Worm (Caenorhabditis elegans) whole organism, early embryonic: ENCODE data around the gene fbxa-201.

Experiments
- B0310.2 ChIP-seq: sonication (generic microtip); optimal IDR thresholded peaks from 2 replicates; lab custom pipeline; 2016; ENCODE audit warnings: mild to moderate bottlenecking, missing genetic modification characterization, missing compliant biosample characterization
- F13C5.2 ChIP-seq: sonication (generic microtip); optimal IDR thresholded peaks from 2 replicates; lab custom pipeline; 2017; ENCODE audit warnings: mild to moderate bottlenecking, missing genetic modification characterization, inconsistent platforms, missing compliant biosample characterization
- ama-1 ChIP-seq: fragments of 150-350 bp; optimal IDR thresholded peaks from 2 replicates; lab custom pipeline; 2014
- ceh-13 ChIP-seq: fragments of 200-800 bp; sonication (Bioruptor generic); optimal IDR thresholded peaks from 2 replicates; lab custom pipeline; 2018; ENCODE audit warnings: mild to moderate bottlenecking, missing genetic modification characterization, missing compliant biosample characterization
- ets-7 ChIP-seq: sonication (generic microtip); optimal IDR thresholded peaks from 2 replicates; lab custom pipeline; 2016; ENCODE audit warnings: missing genotype, missing genetic modification characterization, missing compliant biosample characterization
- flt-1 ChIP-seq: fragments of 200-800 bp; sonication (Bioruptor generic); IDR thresholded peaks from 2 replicates; pipeline ENCODE4 v1.3.6; 2022; ENCODE audit warnings: missing genetic modification characterization, missing compliant biosample characterization
- hmbx-1 ChIP-seq: sonication (generic microtip); optimal IDR thresholded peaks from 2 replicates; lab custom pipeline; 2016; ENCODE audit warnings: mild to moderate bottlenecking, missing genetic modification characterization, missing compliant biosample characterization
- hmg-4 ChIP-seq: fragments of 200-800 bp; sonication (Bioruptor generic); optimal IDR thresholded peaks from 2 replicates; lab custom pipeline; 2018; ENCODE audit warnings: mild to moderate bottlenecking, missing genetic modification characterization, missing compliant biosample characterization
- hnd-1 ChIP-seq: sonication (generic microtip); optimal IDR thresholded peaks from 2 replicates; lab custom pipeline; 2016; ENCODE audit warnings: missing genetic modification characterization, missing compliant biosample characterization
- pes-1 ChIP-seq: fragments of 200-800 bp; sonication (Bioruptor generic); IDR thresholded peaks from 2 replicates; pipeline ENCODE4 v1.3.6; 2022; ENCODE audit warnings: missing genetic modification reagents, missing genetic modification characterization, missing compliant biosample characterization
- scrt-1 ChIP-seq: fragments of 200-800 bp; sonication (Bioruptor generic); IDR thresholded peaks from 2 replicates; pipeline ENCODE4 v1.3.6; 2022; ENCODE audit warnings: missing genetic modification characterization, missing compliant biosample characterization
- sea-1 ChIP-seq: fragments of 200-800 bp; sonication (Bioruptor generic); conservative IDR thresholded peaks from 2 replicates; pipeline ENCODE4 v1.3.6; 2022; ENCODE audit warnings: missing genetic modification characterization, missing compliant biosample characterization
- tbx-11 ChIP-seq: fragments of 200-800 bp; sonication (Bioruptor generic); IDR thresholded peaks from 2 replicates; pipeline ENCODE4 v1.3.6; 2022; ENCODE audit warnings: missing genetic modification characterization, missing compliant biosample characterization
- tbx-37 ChIP-seq: fragments of 200-800 bp; sonication (Bioruptor generic); conservative IDR thresholded peaks from 2 replicates; pipeline ENCODE4 v1.3.6; 2022; ENCODE audit warnings: missing genetic modification reagents, missing genetic modification characterization, missing compliant biosample characterization
- tra-4 ChIP-seq: sonication (generic microtip); optimal IDR thresholded peaks from 2 replicates; lab custom pipeline; 2017; ENCODE audit warnings: missing genetic modification characterization, missing compliant biosample characterization

fbxa-201 gene

DNA sequence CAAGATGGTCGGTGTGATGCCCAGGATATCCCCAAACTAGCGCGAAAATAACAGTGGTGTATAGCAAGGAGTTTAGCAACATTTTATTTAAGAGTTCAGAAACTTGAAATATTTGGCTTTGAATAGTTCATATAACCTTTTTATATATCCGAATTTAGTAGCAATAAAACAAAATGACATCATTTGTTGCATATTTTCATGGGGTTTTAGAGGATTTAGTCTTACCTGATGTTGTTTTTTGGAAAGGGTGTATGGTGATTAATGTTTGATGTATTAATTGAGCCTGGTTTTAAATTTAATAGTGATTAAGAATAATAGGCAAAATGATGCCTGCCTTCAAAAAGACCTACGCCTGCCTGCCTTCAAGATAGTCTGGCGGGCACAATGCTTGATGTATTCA, 41.3 kb downstream of the fbxa-201 start, which contains the start of gene F59A7.2:
Gene F59A7.2 (minus strand): TSS at position 101 of the 400 bp plus-strand sequence.
- no peak for TF ChIP-seq B0310.2 (tag; lab: Kevin White, UChicago)
- no peak for TF ChIP-seq hmbx-1 (tag; lab: Kevin White, UChicago)

ce11 chrV:2018689-2019088, 43.5 kb downstream of the fbxa-201 start, which contains the start of gene F59A7.14:
F59A7.14 (plus strand) TSS chrV:2018989.
- no peak for TF ChIP-seq sea-1 (GFP tag; lab: Robert Waterston, UW)
- TF ChIP-seq tbx-11: no peak
- TF ChIP-seq hnd-1 (tag; lab: Kevin White, UChicago): no peak
- TF ChIP-seq tra-4 (tag; lab: Kevin White, UChicago): no peak
- TF ChIP-seq ets-7 (tag; lab: Kevin White, UChicago): no peak

DNA sequence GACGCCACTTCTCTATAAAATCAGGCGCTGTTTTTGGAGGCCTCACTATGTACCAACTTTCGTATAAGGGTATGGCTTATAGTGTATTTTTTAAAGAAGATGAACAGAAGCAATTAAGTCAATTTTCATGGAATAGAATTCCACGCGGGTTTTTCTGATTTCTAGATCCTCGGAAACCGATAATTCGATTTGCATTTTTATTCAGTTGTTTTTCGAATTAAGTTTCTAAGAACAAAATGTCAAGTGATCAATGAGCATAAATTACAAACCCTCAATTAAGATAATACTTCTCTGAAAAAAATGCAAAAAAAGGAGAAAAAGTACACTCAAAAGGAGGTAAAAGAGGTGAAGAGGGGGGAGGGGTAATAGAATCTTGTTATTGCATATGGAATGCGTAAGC, 46.1 kb downstream of the fbxa-201 start:
- TF ChIP-seq tbx-11 (no peak), B0310.2 (tag; lab: Kevin White, UChicago) (no peak)

- TF ChIP-seq ceh-13 (GFP tag; lab: Kevin White, UChicago) (no peak), scrt-1 (GFP tag; lab: Robert Waterston, UW) (no peak), flt-1 (GFP tag; lab: Robert Waterston, UW) (no peak), tbx-11 (no peak), F13C5.2 (tag; lab: Kevin White, UChicago) (no peak), hnd-1 (tag; lab: Kevin White, UChicago) (no peak), hmbx-1 (tag; lab: Kevin White, UChicago) (no peak), ets-7 (tag; lab: Kevin White, UChicago) (no peak), ama-1 (lab: Kevin White, UChicago) (no peak), tra-4 (tag; lab: Kevin White, UChicago) (no peak), hmg-4 (GFP tag; lab: Kevin White, UChicago) (no peak), B0310.2 (tag; lab: Kevin White, UChicago) (no peak), pes-1 (no peak), tbx-37 (GFP tag; lab: Robert Waterston, UW) (no peak)
Measured at ce11 chrV:2022374-2022773, 47.2 kb downstream of the fbxa-201 start, which contains the start of gene F59A7.5. F59A7.5 (plus strand) TSS chrV:2022674.
